Worm (Caenorhabditis elegans): Measurements from ENCODE around the gene M153.5.

DNA sequence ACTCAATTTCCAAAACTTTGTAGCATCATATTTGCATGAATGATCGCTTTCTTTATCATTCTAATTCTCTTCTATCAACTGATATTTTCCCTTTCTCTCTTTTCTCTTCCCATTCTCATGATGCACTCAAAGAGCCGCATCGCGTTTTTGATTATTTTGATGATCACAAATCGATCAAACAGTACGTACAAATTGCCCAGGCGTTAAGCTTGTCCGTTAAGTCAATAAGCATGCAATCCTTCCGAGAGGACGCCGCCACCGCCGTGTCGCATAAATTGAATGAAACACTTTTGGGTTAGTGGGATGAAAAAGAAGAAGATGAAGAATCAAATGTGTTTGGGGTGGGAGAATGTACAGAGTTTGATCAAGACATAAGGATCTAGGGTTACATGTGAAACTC, 37.8 kb downstream of the M153.5 start:
- TF ChIP-seq ceh-39 (tag; optimal IDR thresholded peaks at IDR 0.05) = no peak
- TF ChIP-seq mep-1 (tag; optimal IDR thresholded peaks at IDR 0.05) = no peak
- TF ChIP-seq elt-3 (tag; optimal IDR thresholded peaks at IDR 0.05) = no peak
- no peak for TF ChIP-seq nhr-2 (tag; optimal IDR thresholded peaks at IDR 0.05)
